Worm (Caenorhabditis elegans): ENCODE measurements around the gene F43C9.2.

DNA sequence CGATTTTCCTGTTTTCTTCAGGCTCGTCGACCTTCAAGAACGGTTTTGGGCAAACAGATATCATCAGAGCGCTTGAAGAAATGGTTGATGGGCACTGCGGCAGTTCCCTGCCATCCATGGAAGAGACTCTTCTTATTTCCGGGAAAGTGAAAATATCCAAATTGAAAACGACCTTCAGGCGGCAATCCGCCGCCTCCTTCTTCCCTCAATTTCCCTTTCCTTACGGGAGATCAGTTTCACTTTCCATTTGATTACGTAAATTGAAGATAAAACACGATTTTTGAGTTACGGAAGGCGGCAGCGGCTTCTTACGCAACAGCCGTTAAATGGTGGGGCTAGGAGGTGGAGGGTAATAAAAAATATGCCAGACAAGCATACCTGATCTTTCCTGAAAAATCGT lies 25.8 kb downstream of the F43C9.2 start:
- no peak for TF ChIP-seq lsy-2 (tag; optimal IDR thresholded peaks at IDR 0.05)
- TF ChIP-seq nhr-12 (tag; optimal IDR thresholded peaks at IDR 0.05) = no peak
- no peak for TF ChIP-seq nhr-237 (tag; optimal IDR thresholded peaks at IDR 0.05)
- peak; percentile 97 for TF ChIP-seq blmp-1 (tag; optimal IDR thresholded peaks at IDR 0.05)
- no peak for TF ChIP-seq ztf-11 (tag; optimal IDR thresholded peaks at IDR 0.05)
- TF ChIP-seq pha-4 (tag; optimal IDR thresholded peaks at IDR 0.05) = no peak
- TF ChIP-seq nhr-28 (tag; optimal IDR thresholded peaks at IDR 0.05) = no peak
- no peak for TF ChIP-seq snpc-4 (tag; optimal IDR thresholded peaks at IDR 0.05)
- no peak for TF ChIP-seq lin-13 (tag; optimal IDR thresholded peaks at IDR 0.05)
- peak; percentile 24 for TF ChIP-seq unc-62 (GFP tag; optimal IDR thresholded peaks at IDR 0.05)
- peak; percentile 74 for TF ChIP-seq elt-3 (tag; optimal IDR thresholded peaks at IDR 0.05)
- TF ChIP-seq elt-1 (tag; optimal IDR thresholded peaks at IDR 0.05; ENCODE audit: borderline replicate concordance, insufficient read depth) = peak; percentile 44
- no peak for TF ChIP-seq bed-3 (GFP tag; optimal IDR thresholded peaks at IDR 0.05)
- no peak for TF ChIP-seq unc-120 (tag; optimal IDR thresholded peaks at IDR 0.05; ENCODE audit: poor library complexity, severe bottlenecking)
